Worm (Caenorhabditis elegans) whole organism, young adult: ENCODE results near the gene Y69E1A.4.

Source experiments
- B0035.1 ChIP-seq: sonication (generic microtip); optimal IDR thresholded peaks from 2 replicates; lab custom pipeline; 2016; ENCODE audit warnings: missing genetic modification characterization, mild to moderate bottlenecking, missing compliant biosample characterization, missing genotype, missing genetic modification reagents
- B0336.3 ChIP-seq: fragments of 200-800 bp; sonication (Bioruptor generic); IDR thresholded peaks from 2 replicates; pipeline ENCODE4 v1.3.6; 2022; ENCODE audit warnings: missing genetic modification characterization, missing compliant biosample characterization
- C17E4.6 ChIP-seq: fragments of 200-800 bp; sonication (Bioruptor generic); IDR thresholded peaks from 2 replicates; pipeline ENCODE4 v1.3.6; 2022; ENCODE audit warnings: missing genetic modification reagents, missing genetic modification characterization, missing compliant biosample characterization
- F23B12.7 ChIP-seq: sonication (generic microtip); optimal IDR thresholded peaks from 2 replicates; lab custom pipeline; 2017; ENCODE audit warnings: missing genetic modification characterization, mild to moderate bottlenecking, missing compliant biosample characterization, antibody characterized with exemption, moderate library complexity; ENCODE audit not compliant: insufficient read depth
- F37B4.10 ChIP-seq: fragments of 200-800 bp; sonication (Bioruptor generic); IDR thresholded peaks from 2 replicates; pipeline ENCODE4 v1.3.6; 2022; ENCODE audit warnings: missing genetic modification characterization, missing compliant biosample characterization
- F52B5.7 ChIP-seq: sonication (generic microtip); optimal IDR thresholded peaks from 2 replicates; lab custom pipeline; 2016; ENCODE audit warnings: mild to moderate bottlenecking, missing genetic modification characterization, missing compliant biosample characterization
- F57A8.1 ChIP-seq: fragments of 200-800 bp; sonication (Bioruptor generic); optimal IDR thresholded peaks from 2 replicates; lab custom pipeline; 2018; ENCODE audit warnings: mild to moderate bottlenecking, missing genetic modification characterization, moderate library complexity, missing compliant biosample characterization
- F57C9.4 ChIP-seq: sonication (generic microtip); optimal IDR thresholded peaks from 2 replicates; lab custom pipeline; 2017; ENCODE audit warnings: mild to moderate bottlenecking, missing genetic modification characterization, missing compliant biosample characterization
- K12H6.12 ChIP-seq: fragments of 200-800 bp; sonication (Bioruptor generic); optimal IDR thresholded peaks from 2 replicates; lab custom pipeline; 2018; ENCODE audit warnings: mild to moderate bottlenecking, missing genetic modification characterization, missing compliant biosample characterization
- Y53F4B.3 ChIP-seq: fragments of 200-800 bp; sonication (Bioruptor generic); IDR thresholded peaks from 2 replicates; pipeline ENCODE4 v1.3.6; 2022; ENCODE audit warnings: missing genetic modification reagents, missing genetic modification characterization, missing compliant biosample characterization
- Y53G8AR.9 ChIP-seq: fragments of 200-800 bp; sonication (Bioruptor generic); conservative IDR thresholded peaks from 2 replicates; pipeline ENCODE4 v1.3.6; 2022; ENCODE audit warnings: missing genetic modification reagents, missing genetic modification characterization, missing compliant biosample characterization
- Y79H2A.3 ChIP-seq: fragments of 200-800 bp; sonication (Bioruptor generic); conservative IDR thresholded peaks from 2 replicates; pipeline ENCODE4 v1.3.6; 2022; ENCODE audit warnings: missing genetic modification reagents, missing genetic modification characterization, missing compliant biosample characterization
- ZK185.1 ChIP-seq: sonication (generic microtip); optimal IDR thresholded peaks from 2 replicates; lab custom pipeline; 2016; ENCODE audit warnings: mild to moderate bottlenecking, missing genetic modification characterization, missing compliant biosample characterization; ENCODE audit not compliant: poor library complexity, severe bottlenecking
- ama-1 ChIP-seq, 3 experiments: fragments of 150-350 bp in 1 of 3; sonication (generic microtip) in 2 of 3; optimal IDR thresholded peaks; 2 replicates each; lab custom pipeline; 2014 to 2018; ENCODE audit warnings: missing biosample characterization in 2 of 3, missing genetic modification characterization in 2 of 3, missing genetic modification reagents in 2 of 3
- atf-7 ChIP-seq: sonication (generic microtip); optimal IDR thresholded peaks from 2 replicates; lab custom pipeline; 2017; ENCODE audit warnings: mild to moderate bottlenecking, missing genetic modification characterization, missing compliant biosample characterization
- athp-1 ChIP-seq: sonication (generic microtip); optimal IDR thresholded peaks from 2 replicates; lab custom pipeline; 2017; ENCODE audit warnings: mild to moderate bottlenecking, missing genetic modification characterization, missing compliant biosample characterization
- attf-5 ChIP-seq: fragments of 200-800 bp; sonication (Bioruptor generic); optimal IDR thresholded peaks from 2 replicates; lab custom pipeline; 2018; ENCODE audit warnings: mild to moderate bottlenecking, missing genetic modification characterization, missing compliant biosample characterization
- attf-6 ChIP-seq: fragments of 200-800 bp; sonication (Bioruptor generic); IDR thresholded peaks from 2 replicates; pipeline ENCODE4 v1.3.6; 2022; ENCODE audit warnings: missing genetic modification reagents, missing genetic modification characterization, missing compliant biosample characterization
- bed-1 ChIP-seq: fragments of 200-800 bp; sonication (Bioruptor generic); IDR thresholded peaks from 2 replicates; pipeline ENCODE4 v1.3.6; 2022; ENCODE audit warnings: missing genetic modification reagents, missing genetic modification characterization, missing compliant biosample characterization
- cebp-2 ChIP-seq: fragments of 200-800 bp; sonication (Bioruptor generic); IDR thresholded peaks from 2 replicates; pipeline ENCODE4 v1.3.6; 2022; ENCODE audit warnings: missing genetic modification characterization, missing compliant biosample characterization
- ceh-40 ChIP-seq: fragments of 200-800 bp; sonication (Bioruptor generic); IDR thresholded peaks from 2 replicates; pipeline ENCODE4 v1.3.6; 2022; ENCODE audit warnings: missing genetic modification characterization, missing compliant biosample characterization
- chd-7 ChIP-seq: sonication (generic microtip); optimal IDR thresholded peaks from 2 replicates; lab custom pipeline; 2016; ENCODE audit warnings: mild to moderate bottlenecking, missing genetic modification characterization, moderate library complexity, missing compliant biosample characterization
- efl-1 ChIP-seq: fragments of 150-350 bp; optimal IDR thresholded peaks from 2 replicates; lab custom pipeline; 2014; ENCODE audit warnings: missing biosample characterization, missing genetic modification reagents, missing genetic modification characterization
- egl-18 ChIP-seq: fragments of 200-800 bp; sonication (Bioruptor generic); IDR thresholded peaks from 2 replicates; pipeline ENCODE4 v1.3.6; 2022; ENCODE audit warnings: missing genetic modification reagents, missing genetic modification characterization, missing compliant biosample characterization
- egl-44 ChIP-seq: fragments of 200-800 bp; sonication (Bioruptor generic); IDR thresholded peaks from 2 replicates; pipeline ENCODE4 v1.3.6; 2022; ENCODE audit warnings: missing genetic modification reagents, missing genetic modification characterization, missing compliant biosample characterization
- ekl-4 ChIP-seq: fragments of 200-800 bp; sonication (Bioruptor generic); IDR thresholded peaks from 2 replicates; pipeline ENCODE4 v1.3.6; 2022; ENCODE audit warnings: missing genetic modification reagents, missing genetic modification characterization, missing compliant biosample characterization
- fkh-3 ChIP-seq: sonication (generic microtip); optimal IDR thresholded peaks from 2 replicates; lab custom pipeline; 2016; ENCODE audit warnings: mild to moderate bottlenecking, missing genetic modification characterization, missing compliant biosample characterization
- him-1 ChIP-seq: sonication (generic microtip); optimal IDR thresholded peaks from 2 replicates; lab custom pipeline; 2016; ENCODE audit warnings: missing genotype, missing genetic modification reagents, missing genetic modification characterization, missing compliant biosample characterization
- hlh-26 ChIP-seq: fragments of 200-800 bp; sonication (Bioruptor generic); conservative IDR thresholded peaks from 2 replicates; pipeline ENCODE4 v1.3.6; 2022; ENCODE audit warnings: missing genetic modification reagents, missing genetic modification characterization, missing compliant biosample characterization
- hmg-1.2 ChIP-seq: fragments of 200-800 bp; sonication (Bioruptor generic); IDR thresholded peaks from 2 replicates; pipeline ENCODE4 v1.3.6; 2022; ENCODE audit warnings: missing genetic modification reagents, missing genetic modification characterization, missing compliant biosample characterization
- let-526 ChIP-seq: fragments of 200-800 bp; sonication (Bioruptor generic); IDR thresholded peaks from 2 replicates; pipeline ENCODE4 v1.3.6; 2022; ENCODE audit warnings: missing genetic modification reagents, missing genetic modification characterization, missing compliant biosample characterization
- let-607 ChIP-seq, 2 experiments: fragments of 200-800 bp in 1 of 2; sonication (Bioruptor generic) in 1 of 2; sonication (generic microtip) in 1 of 2; optimal IDR thresholded peaks; 2 replicates each; lab custom pipeline; 2016 to 2018; ENCODE audit warnings: mild to moderate bottlenecking in 2 of 2, missing compliant biosample characterization in 2 of 2, missing genetic modification characterization in 2 of 2, moderate library complexity in 2 of 2, missing genotype in 1 of 2
- lin-35 ChIP-seq, 3 experiments: fragments of 150-350 bp in 2 of 3; sonication (generic microtip) in 1 of 3; optimal IDR thresholded peaks; 2 replicates each; lab custom pipeline; 2014 to 2018; ENCODE audit warnings: missing biosample characterization in 3 of 3, missing genetic modification characterization in 3 of 3, missing genetic modification reagents in 3 of 3
- lin-54 ChIP-seq: fragments of 200-800 bp; sonication (Bioruptor generic); optimal IDR thresholded peaks from 2 replicates; lab custom pipeline; 2018; ENCODE audit warnings: mild to moderate bottlenecking, missing genetic modification characterization, missing compliant biosample characterization
- lir-1 ChIP-seq: fragments of 200-800 bp; sonication (Bioruptor generic); conservative IDR thresholded peaks from 2 replicates; pipeline ENCODE4 v1.3.6; 2022; ENCODE audit warnings: missing genetic modification reagents, missing genetic modification characterization, missing compliant biosample characterization
- madf-8 ChIP-seq: fragments of 200-800 bp; sonication (Bioruptor generic); conservative IDR thresholded peaks from 2 replicates; pipeline ENCODE4 v1.3.6; 2022; ENCODE audit warnings: missing genetic modification reagents, missing genetic modification characterization, missing compliant biosample characterization
- mes-4 ChIP-seq: sonication (generic microtip); optimal IDR thresholded peaks from 2 replicates; lab custom pipeline; 2016; ENCODE audit warnings: missing genotype, missing genetic modification characterization, missing compliant biosample characterization
- nhr-120 ChIP-seq: fragments of 200-800 bp; sonication (Bioruptor generic); IDR thresholded peaks from 2 replicates; pipeline ENCODE4 v1.3.6; 2022; ENCODE audit warnings: missing genetic modification characterization, missing compliant biosample characterization
- nhr-27 ChIP-seq: fragments of 200-800 bp; sonication (Bioruptor generic); optimal IDR thresholded peaks from 2 replicates; lab custom pipeline; 2018; ENCODE audit warnings: mild to moderate bottlenecking, missing genetic modification characterization, moderate library complexity, missing compliant biosample characterization
- nhr-90 ChIP-seq: sonication (generic microtip); optimal IDR thresholded peaks from 2 replicates; lab custom pipeline; 2016; ENCODE audit warnings: missing genotype, mild to moderate bottlenecking, missing genetic modification characterization, missing compliant biosample characterization
- pbrm-1 ChIP-seq: fragments of 200-800 bp; sonication (Bioruptor generic); IDR thresholded peaks from 2 replicates; pipeline ENCODE4 v1.3.6; 2022; ENCODE audit warnings: missing genetic modification reagents, missing genetic modification characterization, missing compliant biosample characterization
- rec-8 ChIP-seq, 2 experiments: sonication (generic microtip); optimal IDR thresholded peaks; 2 replicates each; lab custom pipeline; 2016; ENCODE audit warnings: mild to moderate bottlenecking in 2 of 2, missing genetic modification characterization in 2 of 2, missing genetic modification reagents in 2 of 2, missing genotype in 2 of 2, missing biosample characterization in 1 of 2, missing compliant biosample characterization in 1 of 2, moderate library complexity in 1 of 2
- repo-1 ChIP-seq: sonication (generic microtip); optimal IDR thresholded peaks from 2 replicates; lab custom pipeline; 2017; ENCODE audit warnings: mild to moderate bottlenecking, missing genetic modification characterization, missing compliant biosample characterization
- tlf-1 ChIP-seq: fragments of 200-800 bp; sonication (Bioruptor generic); optimal IDR thresholded peaks from 2 replicates; lab custom pipeline; 2018; ENCODE audit warnings: mild to moderate bottlenecking, missing genetic modification characterization, missing compliant biosample characterization
- xnd-1 ChIP-seq: sonication (generic microtip); optimal IDR thresholded peaks from 2 replicates; lab custom pipeline; 2016; ENCODE audit warnings: missing genotype, missing genetic modification reagents, missing genetic modification characterization, missing compliant biosample characterization
- zim-3 ChIP-seq: sonication (generic microtip); optimal IDR thresholded peaks from 2 replicates; lab custom pipeline; 2017; ENCODE audit warnings: mild to moderate bottlenecking, missing genetic modification characterization, moderate library complexity, missing compliant biosample characterization
- ztf-18 ChIP-seq: sonication (generic microtip); optimal IDR thresholded peaks from 2 replicates; lab custom pipeline; 2016; ENCODE audit warnings: missing genotype, mild to moderate bottlenecking, missing genetic modification characterization, missing compliant biosample characterization
- ztf-25 ChIP-seq: fragments of 200-800 bp; sonication (Bioruptor generic); IDR thresholded peaks from 2 replicates; pipeline ENCODE4 v1.3.6; 2022; ENCODE audit warnings: missing genetic modification reagents, missing genetic modification characterization, missing compliant biosample characterization
- ztf-26 ChIP-seq: sonication (generic microtip); optimal IDR thresholded peaks from 2 replicates; lab custom pipeline; 2017; ENCODE audit warnings: missing genetic modification characterization, missing compliant biosample characterization

Y69E1A.4 gene

DNA sequence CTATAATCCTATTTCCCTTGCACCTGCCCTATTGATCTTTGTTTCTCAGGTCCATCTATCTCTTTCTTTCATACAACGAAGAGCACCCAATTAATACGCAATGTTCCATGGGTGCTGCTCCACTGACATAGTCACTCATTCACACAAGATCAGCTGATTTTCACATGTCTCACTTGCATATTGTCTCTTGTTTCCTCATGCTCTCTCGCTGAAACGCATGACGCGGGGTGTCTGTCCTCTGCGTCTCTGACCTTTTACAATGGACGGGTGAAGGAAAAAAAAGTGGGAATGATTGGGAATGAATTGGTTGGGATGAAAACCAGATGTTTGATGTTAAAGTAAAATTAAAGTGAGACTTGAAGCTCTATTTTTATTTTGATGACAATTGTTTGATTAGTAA, 19.7 kb upstream of the Y69E1A.4 start (continued):
- no peak for TF ChIP-seq nhr-90 (tag; lab: Kevin White, UChicago)
- peak; percentile 74 for TF ChIP-seq pbrm-1 (GFP tag; lab: Robert Waterston, UW)
- peak; percentile 71 for TF ChIP-seq K12H6.12 (tag; lab: Kevin White, UChicago)
- TF ChIP-seq zim-3 (tag; lab: Kevin White, UChicago) = no peak
- no peak for TF ChIP-seq nhr-120 (GFP tag; lab: Robert Waterston, UW)
- no peak for TF ChIP-seq mes-4 (tag; lab: Kevin White, UChicago)
- TF ChIP-seq ztf-18 = no peak
- no peak for TF ChIP-seq efl-1
- TF ChIP-seq cebp-2 (GFP tag; lab: Robert Waterston, UW) = no peak
- TF ChIP-seq lir-1 = peak; percentile 55
- no peak for TF ChIP-seq F57C9.4 (tag; lab: Kevin White, UChicago)
- TF ChIP-seq ZK185.1 (tag; lab: Kevin White, UChicago) = peak; percentile 71
- no peak for TF ChIP-seq ztf-25
- no peak for TF ChIP-seq him-1 (tag; lab: Kevin White, UChicago)
- peak in 1 of 3 experiments; percentile 85 for TF ChIP-seq lin-35 (GFP tag; optimal IDR thresholded peaks at IDR 0.05; lab: Kevin White, UChicago)
- 0 out of 2 replicates have a peak, but pooled peaks have one; percentile 27 for TF ChIP-seq ceh-40 (GFP tag; lab: Robert Waterston, UW)
- no peak for TF ChIP-seq repo-1 (tag; lab: Kevin White, UChicago)
- TF ChIP-seq hmg-1.2 (GFP tag; lab: Robert Waterston, UW) = peak; percentile 77
- peak; percentile 72 for TF ChIP-seq attf-5 (GFP tag; lab: Kevin White, UChicago)
- TF ChIP-seq bed-1 (GFP tag; lab: Robert Waterston, UW) = no peak
- no peak for TF ChIP-seq madf-8 (GFP tag; lab: Robert Waterston, UW)
- peak in 1 of 2 experiments; percentile 14 for TF ChIP-seq let-607 (tag; optimal IDR thresholded peaks at IDR 0.05; lab: Kevin White, UChicago)
- TF ChIP-seq egl-44 (GFP tag; lab: Robert Waterston, UW) = peak; percentile 74
- no peak for TF ChIP-seq egl-18 (GFP tag; lab: Robert Waterston, UW)
- no peak for TF ChIP-seq hlh-26 (GFP tag; lab: Robert Waterston, UW)
- no peak for TF ChIP-seq nhr-27 (tag; lab: Kevin White, UChicago)
- TF ChIP-seq fkh-3 (tag; lab: Kevin White, UChicago) = no peak
- peak; percentile 62 for TF ChIP-seq lin-54 (GFP tag; lab: Kevin White, UChicago)
- no peak for TF ChIP-seq Y79H2A.3 (GFP tag; lab: Robert Waterston, UW)
- peak; percentile 73 for TF ChIP-seq F52B5.7 (tag; lab: Kevin White, UChicago)
- no peak for TF ChIP-seq Y53F4B.3 (GFP tag; lab: Robert Waterston, UW)
- no peak for TF ChIP-seq F37B4.10 (GFP tag; lab: Robert Waterston, UW)
- TF ChIP-seq ekl-4 = peak; percentile 85
- peak; percentile 31 for TF ChIP-seq ztf-26
- no peak for TF ChIP-seq F57A8.1 (GFP tag; lab: Kevin White, UChicago)
- no peak for TF ChIP-seq attf-6 (GFP tag; lab: Robert Waterston, UW)
- TF ChIP-seq ama-1 (optimal IDR thresholded peaks at IDR 0.05; lab: Kevin White, UChicago) = peak; percentile 93
- TF ChIP-seq ama-1 (GFP tag; optimal IDR thresholded peaks at IDR 0.05; lab: Kevin White, UChicago) = no peak
- TF ChIP-seq Y53G8AR.9 (GFP tag; lab: Robert Waterston, UW) = peak; percentile 47; the same call in 1 of the 2 replicates
- TF ChIP-seq B0336.3 (GFP tag; lab: Robert Waterston, UW) = peak; percentile 17; the same call in 1 of the 2 replicates
- TF ChIP-seq tlf-1 (GFP tag; lab: Kevin White, UChicago) = peak; percentile 78
- peak; percentile 74 for TF ChIP-seq atf-7 (tag; lab: Kevin White, UChicago)
- no peak for TF ChIP-seq C17E4.6 (GFP tag; lab: Robert Waterston, UW)
- no peak for TF ChIP-seq xnd-1 (tag; lab: Kevin White, UChicago)
- no peak for TF ChIP-seq athp-1
- no peak for TF ChIP-seq B0035.1 (tag; lab: Kevin White, UChicago)
- TF ChIP-seq chd-7 (tag; lab: Kevin White, UChicago) = peak; percentile 85
- TF ChIP-seq rec-8 (tag; optimal IDR thresholded peaks at IDR 0.05; lab: Kevin White, UChicago) = no peak
- peak; percentile 89 for TF ChIP-seq let-526 (GFP tag; lab: Robert Waterston, UW)
- no peak for TF ChIP-seq F23B12.7
